Worm (Caenorhabditis elegans): ENCODE data around the gene F46F3.3.

F46F3.3 gene

DNA sequence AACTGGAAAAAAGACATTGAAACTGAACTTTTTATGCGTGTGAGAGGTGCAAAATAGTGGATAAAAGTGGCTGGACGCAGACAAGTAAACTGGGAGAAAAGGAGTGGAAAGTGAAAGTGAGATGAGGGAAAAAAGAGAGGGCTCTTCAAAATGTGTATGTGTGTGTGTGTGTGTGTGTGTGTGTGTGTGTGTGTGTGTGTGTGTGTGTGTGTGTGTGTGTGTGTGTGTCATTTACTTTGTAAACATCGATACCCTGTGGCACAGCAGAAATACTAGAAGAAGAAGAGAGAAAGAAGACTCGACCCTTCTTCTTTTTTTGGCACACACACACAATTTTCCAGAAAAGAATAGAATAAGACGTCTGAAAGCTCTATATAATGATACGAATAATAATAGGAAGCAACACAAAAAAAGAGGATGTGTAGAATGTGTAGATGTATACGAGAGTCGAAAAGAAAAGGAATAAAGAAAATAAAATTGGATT lies 28.6 kb upstream of the F46F3.3 start:
- TF ChIP-seq zip-8 (tag; optimal IDR thresholded peaks at IDR 0.05) (no peak), sptf-1 (tag; optimal IDR thresholded peaks at IDR 0.05) (peak; percentile 41), mls-2 (tag; optimal IDR thresholded peaks at IDR 0.05) (peak; percentile 24), pha-4 (tag; optimal IDR thresholded peaks at IDR 0.05) (peak; percentile 34), nhr-2 (tag; optimal IDR thresholded peaks at IDR 0.05) (no peak), hlh-1 (tag; optimal IDR thresholded peaks at IDR 0.05) (no peak), M03D4.4 (tag; optimal IDR thresholded peaks at IDR 0.05) (peak; percentile 53), elt-1 (tag; optimal IDR thresholded peaks at IDR 0.05; ENCODE audit: borderline replicate concordance, insufficient read depth) (no peak), unc-120 (tag; optimal IDR thresholded peaks at IDR 0.05; ENCODE audit: poor library complexity, severe bottlenecking) (peak; percentile 13), drap-1 (GFP tag; optimal IDR thresholded peaks at IDR 0.05) (peak; percentile 23), cnd-1 (tag; optimal IDR thresholded peaks at IDR 0.05) (no peak), ces-1 (GFP tag; optimal IDR thresholded peaks at IDR 0.05) (peak; percentile 70), ceh-83 (GFP tag; optimal IDR thresholded peaks at IDR 0.05) (peak; percentile 32)

ce11 chrV:11641298-11641787 lies 25.9 kb upstream of the F46F3.3 start:
- TF ChIP-seq unc-120 (tag; optimal IDR thresholded peaks at IDR 0.05; ENCODE audit: poor library complexity, severe bottlenecking) (peak; percentile 48), ces-1 (GFP tag; optimal IDR thresholded peaks at IDR 0.05) (peak; percentile 96), elt-1 (tag; optimal IDR thresholded peaks at IDR 0.05; ENCODE audit: borderline replicate concordance, insufficient read depth) (no peak), nhr-76 (tag; optimal IDR thresholded peaks at IDR 0.05) (no peak), mep-1 (tag; optimal IDR thresholded peaks at IDR 0.05) (peak; percentile 0), pha-4 (tag; optimal IDR thresholded peaks at IDR 0.05) (no peak), ceh-43 (GFP tag; optimal IDR thresholded peaks at IDR 0.05) (no peak), snpc-4 (tag; optimal IDR thresholded peaks at IDR 0.05) (no peak), mls-2 (tag; optimal IDR thresholded peaks at IDR 0.05) (peak; percentile 57), drap-1 (GFP tag; optimal IDR thresholded peaks at IDR 0.05) (peak; percentile 38), bed-3 (GFP tag; optimal IDR thresholded peaks at IDR 0.05) (no peak), nhr-12 (tag; optimal IDR thresholded peaks at IDR 0.05) (no peak), unc-39 (tag; optimal IDR thresholded peaks at IDR 0.05) (no peak), lsy-2 (tag; optimal IDR thresholded peaks at IDR 0.05) (no peak), mab-5 (tag; optimal IDR thresholded peaks at IDR 0.05) (no peak)

- TF ChIP-seq lin-13 (tag; optimal IDR thresholded peaks at IDR 0.05) (peak; percentile 14), ceh-39 (tag; optimal IDR thresholded peaks at IDR 0.05) (peak; percentile 76), nhr-76 (tag; optimal IDR thresholded peaks at IDR 0.05) (no peak), elt-3 (tag; optimal IDR thresholded peaks at IDR 0.05) (no peak), zip-8 (tag; optimal IDR thresholded peaks at IDR 0.05) (no peak), mep-1 (tag; optimal IDR thresholded peaks at IDR 0.05) (peak; percentile 83), sem-2 (GFP tag; optimal IDR thresholded peaks at IDR 0.05) (no peak), sptf-1 (tag; optimal IDR thresholded peaks at IDR 0.05) (no peak), hlh-1 (tag; optimal IDR thresholded peaks at IDR 0.05) (peak; percentile 57), lsy-2 (tag; optimal IDR thresholded peaks at IDR 0.05) (peak; percentile 51), ces-1 (GFP tag; optimal IDR thresholded peaks at IDR 0.05) (peak; percentile 55), ceh-83 (GFP tag; optimal IDR thresholded peaks at IDR 0.05) (no peak), pha-4 (tag; optimal IDR thresholded peaks at IDR 0.05) (no peak), snpc-4 (tag; optimal IDR thresholded peaks at IDR 0.05) (no peak), flh-1 (GFP tag; optimal IDR thresholded peaks at IDR 0.05) (no peak), bed-3 (GFP tag; optimal IDR thresholded peaks at IDR 0.05) (no peak), blmp-1 (tag; optimal IDR thresholded peaks at IDR 0.05) (no peak), nhr-2 (tag; optimal IDR thresholded peaks at IDR 0.05) (peak; percentile 26), nhr-237 (tag; optimal IDR thresholded peaks at IDR 0.05) (peak; percentile 30)
Observed at ce11 chrV:11644166-11644565, 23.1 kb upstream of the F46F3.3 start, which contains the start of gene bir-1. TSS of gene bir-1 (plus strand) at chrV:11644477.

ce11 chrV:11645244-11645643 lies 22.0 kb upstream of the F46F3.3 start, which contains the start of gene skp-1:
TSS of gene skp-1 (plus strand) at chrV:11645481.
- TF ChIP-seq snpc-4 (tag; optimal IDR thresholded peaks at IDR 0.05) (no peak), ceh-39 (tag; optimal IDR thresholded peaks at IDR 0.05) (no peak), cnd-1 (tag; optimal IDR thresholded peaks at IDR 0.05) (no peak), hlh-1 (tag; optimal IDR thresholded peaks at IDR 0.05) (no peak), elt-1 (tag; optimal IDR thresholded peaks at IDR 0.05; ENCODE audit: borderline replicate concordance, insufficient read depth) (no peak), lin-32 (GFP tag; optimal IDR thresholded peaks at IDR 0.05) (no peak), mab-5 (tag; optimal IDR thresholded peaks at IDR 0.05) (no peak), ceh-83 (GFP tag; optimal IDR thresholded peaks at IDR 0.05) (no peak)

- TF ChIP-seq ces-1 (GFP tag; optimal IDR thresholded peaks at IDR 0.05) = no peak
- no peak for TF ChIP-seq drap-1 (GFP tag; optimal IDR thresholded peaks at IDR 0.05)
- no peak for TF ChIP-seq tbx-8 (GFP tag; optimal IDR thresholded peaks at IDR 0.05)
- TF ChIP-seq snpc-4 (tag; optimal IDR thresholded peaks at IDR 0.05) = no peak
- TF ChIP-seq M03D4.4 (tag; optimal IDR thresholded peaks at IDR 0.05) = no peak
- TF ChIP-seq zip-8 (tag; optimal IDR thresholded peaks at IDR 0.05) = no peak
- no peak for TF ChIP-seq lsy-2 (tag; optimal IDR thresholded peaks at IDR 0.05)
- no peak for TF ChIP-seq blmp-1 (tag; optimal IDR thresholded peaks at IDR 0.05)
- TF ChIP-seq unc-39 (tag; optimal IDR thresholded peaks at IDR 0.05) = no peak
- TF ChIP-seq cnd-1 (tag; optimal IDR thresholded peaks at IDR 0.05) = no peak
- TF ChIP-seq nhr-76 (tag; optimal IDR thresholded peaks at IDR 0.05) = no peak
- no peak for TF ChIP-seq nhr-2 (tag; optimal IDR thresholded peaks at IDR 0.05)
- no peak for TF ChIP-seq bed-3 (GFP tag; optimal IDR thresholded peaks at IDR 0.05)
- no peak for TF ChIP-seq ceh-39 (tag; optimal IDR thresholded peaks at IDR 0.05)
- no peak for TF ChIP-seq sem-2 (GFP tag; optimal IDR thresholded peaks at IDR 0.05)
- TF ChIP-seq ham-2 (GFP tag; optimal IDR thresholded peaks at IDR 0.05) = no peak
- no peak for TF ChIP-seq ceh-43 (GFP tag; optimal IDR thresholded peaks at IDR 0.05)
- no peak for TF ChIP-seq sptf-1 (tag; optimal IDR thresholded peaks at IDR 0.05)
- no peak for TF ChIP-seq mep-1 (tag; optimal IDR thresholded peaks at IDR 0.05)
- TF ChIP-seq flh-1 (GFP tag; optimal IDR thresholded peaks at IDR 0.05) = no peak
Observed at ce11 chrV:11647821-11648220, 19.5 kb upstream of the F46F3.3 start.

Data from whole organism, mixed stage, embryonic.